Fruit fly (Drosophila melanogaster): ENCODE results near the gene Top2.

Gene Top2

DNA sequence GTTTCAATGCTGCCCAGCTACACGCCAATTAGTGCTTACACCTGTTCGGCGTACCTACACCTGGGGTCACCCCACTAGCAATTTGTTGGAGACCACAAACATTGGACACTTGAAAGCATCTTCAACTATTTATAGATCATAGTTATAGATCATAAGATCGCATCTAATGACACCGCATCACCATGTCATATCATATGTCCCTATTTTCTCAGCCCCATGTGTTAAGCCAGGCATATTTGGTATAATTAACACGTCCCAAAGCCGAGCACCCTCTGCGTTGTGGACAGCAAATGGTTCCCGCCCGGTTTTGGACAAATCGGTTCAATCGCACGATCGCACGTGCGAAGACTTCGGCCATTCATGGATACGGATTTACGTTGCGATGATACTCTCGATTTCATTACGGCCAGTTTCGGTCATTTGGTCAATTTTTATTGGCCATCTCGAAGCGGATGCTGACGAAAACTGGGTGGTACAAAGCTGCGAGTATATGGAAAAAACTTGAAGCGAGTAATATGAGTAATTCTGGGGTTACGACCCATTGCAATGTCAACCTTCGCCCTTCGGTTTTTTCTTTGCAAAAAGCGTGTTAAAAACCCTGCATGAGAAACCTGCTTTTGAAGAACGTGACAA, 13.6 kb downstream of the Top2 start (continued):
- peak; percentile 79 for TF ChIP-seq CG11723 (GFP tag; optimal IDR thresholded peaks at IDR 0.05)
- TF ChIP-seq ara (GFP tag; IDR thresholded peaks at IDR 0.05) = peak; percentile 52; the same call in 1 of the 2 replicates
- TF ChIP-seq CG10321 (GFP tag; IDR thresholded peaks at IDR 0.05) = peak; percentile 77
- peak; percentile 65 for TF ChIP-seq Sox100B (GFP tag; optimal IDR thresholded peaks at IDR 0.05)
- TF ChIP-seq Hr3 (GFP tag; optimal IDR thresholded peaks at IDR 0.05) = peak; percentile 67
- TF ChIP-seq tup (GFP tag; optimal IDR thresholded peaks at IDR 0.05) = peak; percentile 37
- peak; percentile 73 for TF ChIP-seq da (GFP tag; optimal IDR thresholded peaks at IDR 0.05)
- peak; percentile 26 for TF ChIP-seq Jarid2 (GFP tag; optimal IDR thresholded peaks at IDR 0.05)
- no peak for TF ChIP-seq ham (GFP tag; IDR thresholded peaks at IDR 0.05)
- TF ChIP-seq CG17361 (GFP tag; IDR thresholded peaks at IDR 0.05) = peak; percentile 74
- peak; percentile 50 for TF ChIP-seq tin (GFP tag; optimal IDR thresholded peaks at IDR 0.05)
- peak; percentile 61 for TF ChIP-seq pum (GFP tag; optimal IDR thresholded peaks at IDR 0.05)
- peak; percentile 57 for TF ChIP-seq nau (GFP tag; optimal IDR thresholded peaks at IDR 0.05)
- TF ChIP-seq NC2β (GFP tag; optimal IDR thresholded peaks at IDR 0.05) = peak; percentile 45

DNA sequence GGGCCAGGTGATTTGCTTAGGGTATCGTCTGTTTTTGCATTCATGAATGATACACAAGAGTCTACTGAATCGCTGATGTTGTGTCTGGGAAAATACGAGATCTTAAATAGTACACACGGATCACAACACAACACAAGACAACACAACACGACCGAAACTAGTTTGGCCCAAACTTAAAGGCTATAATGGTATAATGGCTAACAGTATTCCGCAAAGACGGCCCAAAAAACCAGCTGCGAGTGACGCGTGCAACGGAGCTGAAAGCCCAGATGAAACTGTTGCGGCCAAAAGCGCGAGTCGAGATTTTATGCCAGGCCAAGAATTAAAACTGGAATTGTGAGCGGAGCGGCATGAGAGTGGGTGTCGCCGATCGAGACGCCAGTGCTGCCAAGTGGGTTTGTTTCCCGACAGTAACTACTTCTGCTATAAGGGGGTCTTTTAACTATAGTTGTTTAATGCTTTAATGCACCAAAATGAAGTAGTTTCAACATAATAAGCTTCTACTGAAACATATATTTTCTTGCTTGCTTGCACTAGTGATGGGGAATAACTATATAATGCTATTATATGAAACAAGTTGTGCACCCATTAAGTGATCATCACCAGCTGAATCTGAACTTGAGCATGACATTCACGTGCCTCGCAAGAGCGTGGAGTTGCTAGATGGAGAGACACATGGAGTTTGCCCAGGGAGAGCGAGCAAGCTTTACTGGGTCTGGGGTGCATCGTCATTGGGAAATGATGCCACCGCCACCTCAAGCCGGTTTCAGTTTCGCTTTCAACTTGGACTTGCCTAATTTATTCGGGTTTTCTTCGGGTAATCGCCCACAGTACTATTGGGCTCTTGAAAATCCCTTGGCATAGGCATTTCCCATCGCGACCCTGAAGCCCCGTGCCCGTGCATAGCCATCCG, 14.3 kb downstream of the Top2 start:
- TF ChIP-seq z (GFP tag; IDR thresholded peaks at IDR 0.05) (no peak), run (tag; optimal IDR thresholded peaks at IDR 0.05) (no peak), CG4730 (GFP tag; IDR thresholded peaks at IDR 0.05) (no peak), jing (GFP tag; optimal IDR thresholded peaks at IDR 0.05) (no peak), CG11560 (tag; IDR thresholded peaks at IDR 0.05) (0 out of 3 replicates have a peak, but pooled peaks have one; percentile 46), row (GFP tag; IDR thresholded peaks at IDR 0.05) (peak; percentile 58), bsh (GFP tag; optimal IDR thresholded peaks at IDR 0.05) (peak in 1 of 2 experiments; percentile 6), Nf-YC (tag; optimal IDR thresholded peaks at IDR 0.05) (peak; percentile 10), ken (GFP tag; IDR thresholded peaks at IDR 0.05) (0 out of 3 replicates have a peak, but pooled peaks have one; percentile 13), NK7.1 (GFP tag; optimal IDR thresholded peaks at IDR 0.05) (no peak), Nf-YA (GFP tag; IDR thresholded peaks at IDR 0.05) (no peak), fd64A (GFP tag; optimal IDR thresholded peaks at IDR 0.05) (no peak), Trl (optimal IDR thresholded peaks at IDR 0.05) (peak in 1 of 2 experiments; percentile 46), Trl (GFP tag; optimal IDR thresholded peaks at IDR 0.05) (no peak), CG1647 (GFP tag; optimal IDR thresholded peaks at IDR 0.05) (no peak), shn (GFP tag; optimal IDR thresholded peaks at IDR 0.05) (no peak), CG10274 (GFP tag; optimal IDR thresholded peaks at IDR 0.05) (no peak), HLH3B (GFP tag; IDR thresholded peaks at IDR 0.05) (0 out of 2 replicates have a peak, but pooled peaks have one; percentile 23), CTCF (GFP tag; optimal IDR thresholded peaks at IDR 0.05) (no peak), CG8944 (GFP tag; optimal IDR thresholded peaks at IDR 0.05) (no peak), CG13287 (GFP tag; IDR thresholded peaks at IDR 0.05; ENCODE audit: partially characterized antibody) (0 out of 2 replicates have a peak, but pooled peaks have one; percentile 11), CG11723 (GFP tag; optimal IDR thresholded peaks at IDR 0.05) (no peak), abd-A (tag; optimal IDR thresholded peaks at IDR 0.05) (no peak), cas (GFP tag; IDR thresholded peaks at IDR 0.05) (no peak), wor (GFP tag; IDR thresholded peaks at IDR 0.05) (no peak), CG4282 (GFP tag; optimal IDR thresholded peaks at IDR 0.05) (no peak), gem (tag; optimal IDR thresholded peaks at IDR 0.05) (peak; percentile 8), bbx (GFP tag; IDR thresholded peaks at IDR 0.05; ENCODE audit: partially characterized antibody) (0 out of 2 replicates have a peak, but pooled peaks have one; percentile 10), chinmo (GFP tag; IDR thresholded peaks at IDR 0.05; ENCODE audit: partially characterized antibody) (peak; percentile 82; the same call in 3 of the 4 replicates), CG4360 (GFP tag; IDR thresholded peaks at IDR 0.05) (no peak), ci (GFP tag; IDR thresholded peaks at IDR 0.05) (0 out of 3 replicates have a peak, but pooled peaks have one; percentile 16), CG15269 (tag; optimal IDR thresholded peaks at IDR 0.05) (no peak), toy (GFP tag; IDR thresholded peaks at IDR 0.05) (no peak), tna (GFP tag; IDR thresholded peaks at IDR 0.05; ENCODE audit: partially characterized antibody) (peak; percentile 51; the same call in 1 of the 2 replicates), CG5180 (GFP tag; optimal IDR thresholded peaks at IDR 0.05) (peak; percentile 92)

Data from whole organism, embryonic.